Fruit fly (Drosophila melanogaster): Measurements from ENCODE around the gene Dis3.

Gene Dis3

dm6 chr3R:24295556-24296465, 37.4 kb upstream of the Dis3 start (continued):
- TF ChIP-seq CG11902 (GFP tag; optimal IDR thresholded peaks at IDR 0.05) (peak; percentile 96), fkh (GFP tag; optimal IDR thresholded peaks at IDR 0.05) (peak; percentile 69), eg (GFP tag; IDR thresholded peaks at IDR 0.05) (peak; percentile 94), ss (GFP tag; optimal IDR thresholded peaks at IDR 0.05) (peak; percentile 94 to 97), OdsH (GFP tag; optimal IDR thresholded peaks at IDR 0.05) (peak; percentile 98), dsx (GFP tag; optimal IDR thresholded peaks at IDR 0.05; ENCODE audit: poor library complexity, severe bottlenecking) (peak; percentile 96), Sox102F (GFP tag; optimal IDR thresholded peaks at IDR 0.05) (peak; percentile 99), CG10669 (GFP tag; optimal IDR thresholded peaks at IDR 0.05) (peak; percentile 96), Eip78C (GFP tag) (peak; percentile 100), topi (GFP tag; optimal IDR thresholded peaks at IDR 0.05) (peak; percentile 99), CG1621 (tag; optimal IDR thresholded peaks at IDR 0.05) (peak; percentile 97), CG16779 (tag; optimal IDR thresholded peaks at IDR 0.05) (peak; percentile 88), CG6163 (GFP tag; IDR thresholded peaks at IDR 0.05) (peak; percentile 98), CG3919 (GFP tag; optimal IDR thresholded peaks at IDR 0.05) (peak; percentile 99), Met (GFP tag; optimal IDR thresholded peaks at IDR 0.05) (peak; percentile 99), Hr38 (GFP tag; optimal IDR thresholded peaks at IDR 0.05) (no peak), Smox (GFP tag; optimal IDR thresholded peaks at IDR 0.05) (peak; percentile 99), dac (GFP tag; optimal IDR thresholded peaks at IDR 0.05) (peak; percentile 72), CG6276 (GFP tag; optimal IDR thresholded peaks at IDR 0.05) (no peak), CG3032 (tag; optimal IDR thresholded peaks at IDR 0.05) (peak; percentile 95), CG15336 (GFP tag; IDR thresholded peaks at IDR 0.05) (peak; percentile 92), CG32006 (GFP tag; optimal IDR thresholded peaks at IDR 0.05) (peak; percentile 92), achi (GFP tag; optimal IDR thresholded peaks at IDR 0.05) (peak; percentile 96), vri (GFP tag; optimal IDR thresholded peaks at IDR 0.05) (peak; percentile 99), Eip75B (GFP tag; optimal IDR thresholded peaks at IDR 0.05) (peak; percentile 99), CG11294 (GFP tag; IDR thresholded peaks at IDR 0.05) (peak; percentile 89), CG6854 (GFP tag; optimal IDR thresholded peaks at IDR 0.05) (peak; percentile 87), Hr39 (GFP tag; optimal IDR thresholded peaks at IDR 0.05) (peak; percentile 99), CG8319 (GFP tag; optimal IDR thresholded peaks at IDR 0.05) (peak; percentile 83), lz (GFP tag; optimal IDR thresholded peaks at IDR 0.05) (peak; percentile 99), acj6 (GFP tag; optimal IDR thresholded peaks at IDR 0.05) (peak; percentile 99), CG4318 (GFP tag; optimal IDR thresholded peaks at IDR 0.05) (peak; percentile 78), CG6792 (GFP tag; optimal IDR thresholded peaks at IDR 0.05) (peak; percentile 99), Blimp-1 (GFP tag; optimal IDR thresholded peaks at IDR 0.05) (peak; percentile 93), svp (GFP tag) (peak; percentile 100), fd59A (GFP tag; optimal IDR thresholded peaks at IDR 0.05) (peak; percentile 97)

dm6 chr3R:24296913-24297312, 36.3 kb upstream of the Dis3 start:
- peak; percentile 63 for TF ChIP-seq vri (GFP tag; optimal IDR thresholded peaks at IDR 0.05)
- TF ChIP-seq CG3919 (GFP tag; optimal IDR thresholded peaks at IDR 0.05), result no peak

- TF ChIP-seq Smox (GFP tag; optimal IDR thresholded peaks at IDR 0.05) (no peak), CG6854 (GFP tag; optimal IDR thresholded peaks at IDR 0.05) (no peak), CG9139 (GFP tag; optimal IDR thresholded peaks at IDR 0.05) (no peak), CG6163 (GFP tag; IDR thresholded peaks at IDR 0.05) (no peak), fd85E (GFP tag; optimal IDR thresholded peaks at IDR 0.05) (no peak), acj6 (GFP tag; optimal IDR thresholded peaks at IDR 0.05) (no peak), Sox102F (GFP tag; optimal IDR thresholded peaks at IDR 0.05) (no peak), CG6276 (GFP tag; optimal IDR thresholded peaks at IDR 0.05) (no peak), CG11762 (GFP tag; optimal IDR thresholded peaks at IDR 0.05; ENCODE audit: insufficient read depth) (no peak), CG3919 (GFP tag; optimal IDR thresholded peaks at IDR 0.05) (no peak), dac (GFP tag; optimal IDR thresholded peaks at IDR 0.05) (no peak), CG8319 (GFP tag; optimal IDR thresholded peaks at IDR 0.05) (no peak), Eip75B (GFP tag; optimal IDR thresholded peaks at IDR 0.05) (no peak), CG32006 (GFP tag; optimal IDR thresholded peaks at IDR 0.05) (no peak), CG4318 (GFP tag; optimal IDR thresholded peaks at IDR 0.05) (no peak), CG31627 (GFP tag; optimal IDR thresholded peaks at IDR 0.05) (no peak), Ets21C (GFP tag; optimal IDR thresholded peaks at IDR 0.05) (no peak), svp (GFP tag) (no peak), CG16779 (tag; optimal IDR thresholded peaks at IDR 0.05) (no peak)
Measured at dm6 chr3R:24297444-24298146, 35.6 kb upstream of the Dis3 start.
